Worm (Caenorhabditis elegans): ENCODE measurements around the gene F09E10.6.
A peak's percentile ranks its signal among the peaks of the same experiment; 100 is the strongest.

The F09E10.6 gene

DNA sequence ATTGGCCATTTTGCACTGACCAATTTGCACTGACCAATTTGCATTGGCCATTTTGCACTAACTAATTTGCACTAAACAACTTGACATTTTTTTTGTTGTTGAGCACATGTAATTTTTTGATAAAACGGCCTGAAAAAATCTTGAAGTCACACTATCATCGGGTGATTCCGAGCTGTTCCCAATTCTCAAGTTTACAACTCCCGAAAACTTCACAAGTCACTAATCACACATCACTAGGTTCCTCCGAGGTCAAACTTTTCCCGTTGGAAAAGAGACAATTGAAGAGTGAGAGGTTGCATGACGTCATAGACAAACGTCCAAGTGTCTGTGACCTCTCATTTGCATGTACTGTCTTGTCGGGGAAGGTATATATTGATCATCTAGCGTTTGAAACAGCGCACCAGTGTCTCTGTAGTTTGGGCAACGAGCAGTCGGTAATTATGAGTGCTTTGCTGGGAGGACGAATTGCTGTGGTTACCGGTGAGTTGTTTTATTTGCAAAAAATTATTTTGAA lies 11.3 kb downstream of the F09E10.6 start, which contains the start of the genes D1005.10 and dhs-25 (continued):
- peak; percentile 95 for TF ChIP-seq nhr-85 (tag)
- TF ChIP-seq C04F5.9 (tag; optimal IDR thresholded peaks at IDR 0.05): no peak
- no peak for TF ChIP-seq ceh-63 (GFP tag; optimal IDR thresholded peaks at IDR 0.05)
- TF ChIP-seq jun-1 (tag; optimal IDR thresholded peaks at IDR 0.05): peak; percentile 61
- no peak for TF ChIP-seq ets-5 (GFP tag; IDR thresholded peaks at IDR 0.05)
- TF ChIP-seq efl-3 (GFP tag; optimal IDR thresholded peaks at IDR 0.05): no peak
- TF ChIP-seq nhr-19 (GFP tag; conservative IDR thresholded peaks at IDR 0.05): peak; percentile 85
- peak; percentile 89 for TF ChIP-seq nhr-77 (tag; optimal IDR thresholded peaks at IDR 0.05)
- peak; percentile 88 for TF ChIP-seq elt-2 (tag; optimal IDR thresholded peaks at IDR 0.05)
- no peak for TF ChIP-seq sup-37 (GFP tag; optimal IDR thresholded peaks at IDR 0.05)
- TF ChIP-seq hlh-4 (tag; optimal IDR thresholded peaks at IDR 0.05): no peak
- no peak for TF ChIP-seq ceh-90 (tag; optimal IDR thresholded peaks at IDR 0.05)
- peak; percentile 85 for TF ChIP-seq tbx-2 (tag; optimal IDR thresholded peaks at IDR 0.05)
- no peak for TF ChIP-seq zag-1 (tag; optimal IDR thresholded peaks at IDR 0.05)
- TF ChIP-seq sox-4 (tag; optimal IDR thresholded peaks at IDR 0.05): no peak
- TF ChIP-seq lsy-2 (tag; optimal IDR thresholded peaks at IDR 0.05): peak; percentile 71 to 77
- peak; percentile 96 for TF ChIP-seq nhr-20 (tag; optimal IDR thresholded peaks at IDR 0.05)
- TF ChIP-seq unc-86 (tag; optimal IDR thresholded peaks at IDR 0.05): no peak
- TF ChIP-seq lin-14 (GFP tag; optimal IDR thresholded peaks at IDR 0.05): peak; percentile 92
- peak; percentile 67 for TF ChIP-seq C16A3.4 (tag; optimal IDR thresholded peaks at IDR 0.05)
- TF ChIP-seq snu-23 (GFP tag; optimal IDR thresholded peaks at IDR 0.05): peak; percentile 92
- no peak for TF ChIP-seq lin-15B (tag; optimal IDR thresholded peaks at IDR 0.05)
- no peak for TF ChIP-seq lin-13 (GFP tag; optimal IDR thresholded peaks at IDR 0.05)
- peak; percentile 72 for TF ChIP-seq irx-1 (tag; optimal IDR thresholded peaks at IDR 0.05)
- TF ChIP-seq nhr-71 (tag; optimal IDR thresholded peaks at IDR 0.05): peak; percentile 95
- TF ChIP-seq pag-3 (tag; optimal IDR thresholded peaks at IDR 0.05; ENCODE audit: borderline replicate concordance, insufficient read depth): no peak
- no peak for TF ChIP-seq egl-13 (tag; optimal IDR thresholded peaks at IDR 0.05)
- no peak for TF ChIP-seq fkh-8 (tag; optimal IDR thresholded peaks at IDR 0.05)
- TF ChIP-seq lin-39 (tag; optimal IDR thresholded peaks at IDR 0.05): peak; percentile 33
- peak; percentile 52 to 54 for TF ChIP-seq efl-1 (optimal IDR thresholded peaks at IDR 0.05)
- TF ChIP-seq efl-1 (GFP tag; optimal IDR thresholded peaks at IDR 0.05 in 1 of 2): peak in 1 of 2 experiments; percentile 71
- TF ChIP-seq rnt-1 (tag; optimal IDR thresholded peaks at IDR 0.05): peak; percentile 83
- peak; percentile 88 for TF ChIP-seq mep-1 (tag; optimal IDR thresholded peaks at IDR 0.05)
- TF ChIP-seq zip-4 (GFP tag; optimal IDR thresholded peaks at IDR 0.05): peak; percentile 31
- no peak for TF ChIP-seq unc-98 (GFP tag; IDR thresholded peaks at IDR 0.05)
- TF ChIP-seq nhr-47 (tag; optimal IDR thresholded peaks at IDR 0.05): peak; percentile 74
- TF ChIP-seq nhr-76 (tag; optimal IDR thresholded peaks at IDR 0.05): no peak
- peak; percentile 66 for TF ChIP-seq ztf-4 (tag; optimal IDR thresholded peaks at IDR 0.05)
- TF ChIP-seq ama-1 (optimal IDR thresholded peaks at IDR 0.05): peak; percentile 48

DNA sequence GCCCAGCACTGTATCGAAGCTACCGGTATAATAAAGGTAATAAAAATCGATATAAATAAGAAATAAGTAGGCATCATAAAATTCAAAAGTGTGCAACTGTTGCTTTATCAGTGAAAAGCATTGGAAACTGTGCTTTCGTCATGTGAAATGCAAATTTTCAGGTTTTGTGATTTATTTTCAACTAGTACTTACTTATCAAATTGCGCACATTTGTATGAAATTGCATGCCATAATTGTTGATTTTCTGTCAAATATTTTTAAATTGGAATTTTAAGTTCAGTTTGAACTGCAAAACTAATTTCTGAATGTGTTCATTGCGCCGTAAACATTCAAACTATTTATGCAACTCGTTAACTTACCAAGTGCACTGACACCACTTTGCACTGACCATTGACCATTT lies 11.8 kb downstream of the F09E10.6 start, which contains the start of gene D1005.4:
TSS of gene D1005.4 (minus strand) at position 101 of the 400 bp plus-strand sequence.
- TF ChIP-seq swsn-7 (tag; optimal IDR thresholded peaks at IDR 0.05) (no peak), mab-9 (GFP tag; IDR thresholded peaks at IDR 0.05) (no peak), C04F5.9 (tag; optimal IDR thresholded peaks at IDR 0.05) (no peak), C16A3.4 (tag; optimal IDR thresholded peaks at IDR 0.05) (no peak), ztf-4 (tag; optimal IDR thresholded peaks at IDR 0.05) (no peak), snpc-4 (tag; optimal IDR thresholded peaks at IDR 0.05) (no peak), lin-35 (GFP tag; optimal IDR thresholded peaks at IDR 0.05) (no peak), lsy-2 (tag; optimal IDR thresholded peaks at IDR 0.05) (no peak), egl-13 (tag; optimal IDR thresholded peaks at IDR 0.05) (no peak), elt-3 (tag; optimal IDR thresholded peaks at IDR 0.05) (no peak), aly-2 (tag; optimal IDR thresholded peaks at IDR 0.05) (no peak), irx-1 (tag; optimal IDR thresholded peaks at IDR 0.05) (no peak), zip-4 (GFP tag; optimal IDR thresholded peaks at IDR 0.05) (no peak), blmp-1 (tag; optimal IDR thresholded peaks at IDR 0.05) (no peak), lin-39 (tag; optimal IDR thresholded peaks at IDR 0.05) (no peak), unc-86 (tag; optimal IDR thresholded peaks at IDR 0.05) (no peak)
